Worm (Caenorhabditis elegans) whole organism, L2 larva: ENCODE results near the gene pges-2.
A peak's percentile ranks its signal among the peaks of the same experiment; 100 is the strongest.

ENCODE experiments used
- C34F6.9 ChIP-seq: fragments of 150-350 bp; optimal IDR thresholded peaks from 2 replicates; lab custom pipeline; 2014; ENCODE audit warnings: missing biosample characterization, missing genetic modification characterization
- F13H6.1 ChIP-seq: sonication (generic microtip); optimal IDR thresholded peaks from 2 replicates; lab custom pipeline; 2016; ENCODE audit warnings: missing genetic modification characterization, missing compliant biosample characterization
- R02D3.7 ChIP-seq: fragments of 150-350 bp; optimal IDR thresholded peaks from 2 replicates; lab custom pipeline; 2014; ENCODE audit warnings: missing biosample characterization, missing genetic modification characterization
- Y55F3AM.14 ChIP-seq: fragments of 200-800 bp; sonication (Bioruptor generic); optimal IDR thresholded peaks from 2 replicates; lab custom pipeline; 2018; ENCODE audit warnings: mild to moderate bottlenecking, missing genetic modification characterization, missing compliant biosample characterization
- ZK546.5 ChIP-seq: sonication (generic microtip); optimal IDR thresholded peaks from 2 replicates; lab custom pipeline; 2017; ENCODE audit warnings: missing biosample characterization, missing genetic modification characterization
- alr-1 ChIP-seq: fragments of 150-350 bp; optimal IDR thresholded peaks from 2 replicates; lab custom pipeline; 2014; ENCODE audit warnings: missing biosample characterization, missing genetic modification characterization
- aly-2 ChIP-seq: fragments of 150-350 bp; optimal IDR thresholded peaks from 2 replicates; lab custom pipeline; 2014; ENCODE audit warnings: missing biosample characterization, missing genetic modification characterization
- ama-1 ChIP-seq: fragments of 150-350 bp; optimal IDR thresholded peaks from 2 replicates; lab custom pipeline; 2018; ENCODE audit warnings: inconsistent platforms
- blmp-1 ChIP-seq: sonication (generic microtip); optimal IDR thresholded peaks from 2 replicates; lab custom pipeline; 2017; ENCODE audit warnings: missing genetic modification characterization, mild to moderate bottlenecking, missing compliant biosample characterization, antibody characterized with exemption, moderate library complexity; ENCODE audit not compliant: insufficient read depth
- ceh-16 ChIP-seq: fragments of 150-350 bp; optimal IDR thresholded peaks from 2 replicates; lab custom pipeline; 2014; ENCODE audit warnings: missing biosample characterization, missing genetic modification characterization
- ceh-82 ChIP-seq: fragments of 150-350 bp; optimal IDR thresholded peaks from 2 replicates; lab custom pipeline; 2014; ENCODE audit warnings: missing biosample characterization, missing genetic modification characterization
- crh-2 ChIP-seq: sonication (generic microtip); optimal IDR thresholded peaks from 2 replicates; lab custom pipeline; 2017; ENCODE audit warnings: missing biosample characterization, missing genetic modification characterization
- dmd-4 ChIP-seq: sonication (generic microtip); optimal IDR thresholded peaks from 2 replicates; lab custom pipeline; 2017; ENCODE audit warnings: missing biosample characterization, missing genetic modification characterization
- egl-27 ChIP-seq: sonication (generic microtip); optimal IDR thresholded peaks from 3 replicates; lab custom pipeline; 2017; ENCODE audit warnings: missing biosample characterization, missing genetic modification reagents, missing genetic modification characterization
- elt-1 ChIP-seq: fragments of 150-350 bp; optimal IDR thresholded peaks from 2 replicates; lab custom pipeline; 2014; ENCODE audit warnings: missing biosample characterization, missing genetic modification characterization
- elt-3 ChIP-seq: sonication (generic microtip); optimal IDR thresholded peaks from 2 replicates; lab custom pipeline; 2017; ENCODE audit warnings: missing biosample characterization, missing genetic modification characterization
- fos-1 ChIP-seq: fragments of 150-350 bp; optimal IDR thresholded peaks from 2 replicates; lab custom pipeline; 2014; ENCODE audit warnings: missing biosample characterization, missing genetic modification characterization
- gmeb-1 ChIP-seq: fragments of 150-350 bp; optimal IDR thresholded peaks from 2 replicates; lab custom pipeline; 2014; ENCODE audit warnings: missing biosample characterization, missing genetic modification characterization
- lin-11 ChIP-seq: fragments of 150-350 bp; sonication (generic microtip); optimal IDR thresholded peaks from 2 replicates; lab custom pipeline; 2014; ENCODE audit warnings: missing biosample characterization, missing genetic modification characterization, inconsistent platforms, mixed read lengths
- lin-13 ChIP-seq: fragments of 150-350 bp; optimal IDR thresholded peaks from 2 replicates; lab custom pipeline; 2014; ENCODE audit warnings: missing biosample characterization, missing genetic modification reagents, missing genetic modification characterization
- lin-39 ChIP-seq: fragments of 150-350 bp; optimal IDR thresholded peaks from 2 replicates; lab custom pipeline; 2014; ENCODE audit warnings: missing biosample characterization, missing genetic modification reagents, missing genetic modification characterization
- lsy-2 ChIP-seq, 2 experiments: fragments of 150-350 bp in 1 of 2; sonication (generic microtip) in 1 of 2; optimal IDR thresholded peaks; 2 replicates each; lab custom pipeline; 2014 to 2017; ENCODE audit warnings: missing biosample characterization in 2 of 2, missing genetic modification characterization in 2 of 2
- mab-5 ChIP-seq: fragments of 150-350 bp; optimal IDR thresholded peaks from 2 replicates; lab custom pipeline; 2014; ENCODE audit warnings: missing biosample characterization, missing genetic modification characterization
- mbf-1 ChIP-seq: sonication (generic microtip); optimal IDR thresholded peaks from 2 replicates; lab custom pipeline; 2017; ENCODE audit warnings: missing biosample characterization, missing genetic modification characterization
- mdl-1 ChIP-seq, 2 experiments: fragments of 150-350 bp in 1 of 2; sonication (generic microtip) in 1 of 2; optimal IDR thresholded peaks; 2 replicates each; lab custom pipeline; 2017; ENCODE audit warnings: missing biosample characterization in 2 of 2, missing genetic modification characterization in 2 of 2
- nhr-10 ChIP-seq: sonication (generic microtip); optimal IDR thresholded peaks from 2 replicates; lab custom pipeline; 2017; ENCODE audit warnings: missing biosample characterization, missing genetic modification characterization
- nhr-11 ChIP-seq: fragments of 150-350 bp; optimal IDR thresholded peaks from 2 replicates; lab custom pipeline; 2014; ENCODE audit warnings: missing biosample characterization, missing genetic modification characterization
- nhr-12 ChIP-seq: fragments of 150-350 bp; optimal IDR thresholded peaks from 2 replicates; lab custom pipeline; 2014; ENCODE audit warnings: missing biosample characterization, missing genetic modification characterization
- nhr-129 ChIP-seq: fragments of 150-350 bp; optimal IDR thresholded peaks from 2 replicates; lab custom pipeline; 2014; ENCODE audit warnings: missing biosample characterization, missing genetic modification characterization
- nhr-21 ChIP-seq: fragments of 150-350 bp; optimal IDR thresholded peaks from 2 replicates; lab custom pipeline; 2014; ENCODE audit warnings: missing biosample characterization, missing genetic modification characterization
- nhr-23 ChIP-seq: fragments of 150-350 bp; optimal IDR thresholded peaks from 2 replicates; lab custom pipeline; 2014; ENCODE audit warnings: missing biosample characterization, missing genetic modification reagents, missing genetic modification characterization
- nhr-237 ChIP-seq: fragments of 150-350 bp; optimal IDR thresholded peaks from 2 replicates; lab custom pipeline; 2014; ENCODE audit warnings: missing biosample characterization, missing genetic modification characterization
- nhr-25 ChIP-seq: fragments of 150-350 bp; sonication (generic microtip); optimal IDR thresholded peaks from 3 replicates; lab custom pipeline; 2014; ENCODE audit warnings: missing biosample characterization, missing genetic modification characterization
- nhr-6 ChIP-seq: fragments of 150-350 bp; optimal IDR thresholded peaks from 2 replicates; lab custom pipeline; 2014; ENCODE audit warnings: missing biosample characterization, missing genetic modification characterization
- nhr-77 ChIP-seq: fragments of 150-350 bp; optimal IDR thresholded peaks from 2 replicates; lab custom pipeline; 2014; ENCODE audit warnings: missing biosample characterization, missing genetic modification characterization
- peb-1 ChIP-seq: fragments of 150-350 bp; optimal IDR thresholded peaks from 2 replicates; lab custom pipeline; 2014; ENCODE audit warnings: missing biosample characterization, missing genetic modification characterization
- sem-4 ChIP-seq: fragments of 150-350 bp; optimal IDR thresholded peaks from 2 replicates; lab custom pipeline; 2014; ENCODE audit warnings: missing biosample characterization, missing genetic modification reagents, missing genetic modification characterization
- skn-1 ChIP-seq: sonication (generic microtip); optimal IDR thresholded peaks from 2 replicates; lab custom pipeline; 2017; ENCODE audit warnings: missing biosample characterization, missing genetic modification characterization
- sma-3 ChIP-seq: sonication (generic microtip); optimal IDR thresholded peaks from 2 replicates; lab custom pipeline; 2016; ENCODE audit warnings: missing genetic modification reagents, missing genetic modification characterization, missing compliant biosample characterization
- sma-9 ChIP-seq, 2 experiments: fragments of 150-350 bp in 1 of 2; sonication (generic microtip) in 1 of 2; optimal IDR thresholded peaks; 2 replicates each; lab custom pipeline; 2014 to 2016; ENCODE audit warnings: missing genetic modification characterization in 2 of 2, mild to moderate bottlenecking in 1 of 2, missing biosample characterization in 1 of 2, missing compliant biosample characterization in 1 of 2, missing genetic modification reagents in 1 of 2, moderate library complexity in 1 of 2
- snpc-4 ChIP-seq: fragments of 150-350 bp; optimal IDR thresholded peaks from 2 replicates; lab custom pipeline; 2014; ENCODE audit warnings: missing biosample characterization, missing genetic modification characterization
- unc-39 ChIP-seq: fragments of 150-350 bp; optimal IDR thresholded peaks from 2 replicates; lab custom pipeline; 2014; ENCODE audit warnings: missing biosample characterization, missing genetic modification characterization
- unc-55 ChIP-seq: fragments of 150-350 bp; sonication (generic microtip); optimal IDR thresholded peaks from 3 replicates; lab custom pipeline; 2014; ENCODE audit warnings: missing biosample characterization, missing genetic modification reagents, missing genetic modification characterization
- unc-62 ChIP-seq: fragments of 150-350 bp; optimal IDR thresholded peaks from 2 replicates; lab custom pipeline; 2014; ENCODE audit warnings: missing biosample characterization, missing genetic modification reagents, missing genetic modification characterization
- zag-1 ChIP-seq: fragments of 150-350 bp; optimal IDR thresholded peaks from 2 replicates; lab custom pipeline; 2014; ENCODE audit warnings: missing biosample characterization, missing genetic modification characterization
- ztf-1 ChIP-seq: fragments of 200-800 bp; sonication (Bioruptor generic); conservative IDR thresholded peaks from 2 replicates; pipeline ENCODE4 v1.3.6; 2022; ENCODE audit warnings: missing genetic modification characterization, missing compliant biosample characterization
- ztf-11 ChIP-seq: sonication (generic microtip); optimal IDR thresholded peaks from 2 replicates; lab custom pipeline; 2017; ENCODE audit warnings: missing biosample characterization, missing genetic modification characterization
- ztf-4 ChIP-seq: fragments of 150-350 bp; optimal IDR thresholded peaks from 2 replicates; lab custom pipeline; 2014; ENCODE audit warnings: missing biosample characterization, missing genetic modification characterization

Gene pges-2

DNA sequence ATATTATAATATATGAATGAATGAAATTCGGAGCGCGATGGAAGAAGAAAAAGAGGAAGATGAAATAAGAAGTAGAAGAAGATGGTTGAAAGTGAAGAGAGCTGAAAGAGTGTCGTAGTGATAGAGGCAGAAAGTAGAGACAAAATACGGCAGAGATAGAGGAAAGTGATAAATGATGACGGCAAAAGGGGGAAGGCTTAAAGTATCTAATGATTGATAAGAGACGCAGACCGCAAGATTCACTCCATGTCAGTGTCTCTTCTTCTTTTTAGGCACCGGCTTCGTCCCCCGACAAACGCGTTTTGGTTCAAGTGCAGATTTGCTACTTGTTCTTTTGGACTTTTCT lies 25.3 kb downstream of the pges-2 start:
- TF ChIP-seq nhr-237 (no peak), nhr-21 (tag; lab: Kevin White, UChicago) (peak; percentile 84), lsy-2 (tag; optimal IDR thresholded peaks at IDR 0.05; lab: Kevin White, UChicago) (peak in 1 of 2 experiments; percentile 52), ztf-4 (tag; lab: Kevin White, UChicago) (peak; percentile 77), unc-55 (GFP tag; lab: Kevin White, UChicago) (peak; percentile 87), nhr-10 (tag; lab: Kevin White, UChicago) (no peak), nhr-77 (tag; lab: Kevin White, UChicago) (no peak), peb-1 (tag; lab: Kevin White, UChicago) (no peak), ztf-11 (tag; lab: Kevin White, UChicago) (no peak), fos-1 (peak; percentile 95), aly-2 (tag; lab: Kevin White, UChicago) (no peak), F13H6.1 (peak; percentile 74), crh-2 (tag; lab: Kevin White, UChicago) (peak; percentile 93), nhr-23 (tag; lab: Kevin White, UChicago) (no peak), nhr-12 (tag; lab: Kevin White, UChicago) (no peak), lin-13 (no peak), R02D3.7 (tag; lab: Kevin White, UChicago) (no peak), zag-1 (tag; lab: Kevin White, UChicago) (no peak), unc-39 (no peak), lin-39 (tag; lab: Kevin White, UChicago) (no peak), alr-1 (tag; lab: Kevin White, UChicago) (no peak), nhr-25 (tag; lab: Kevin White, UChicago) (peak; percentile 44), dmd-4 (no peak), unc-62 (peak; percentile 15), egl-27 (tag; lab: Kevin White, UChicago) (peak; percentile 48), sem-4 (no peak), ama-1 (lab: Kevin White, UChicago) (no peak), ztf-1 (GFP tag; lab: Robert Waterston, UW) (no peak), nhr-6 (tag; lab: Kevin White, UChicago) (no peak), mbf-1 (tag; lab: Kevin White, UChicago) (no peak), ceh-16 (tag; lab: Kevin White, UChicago) (no peak), skn-1 (tag; lab: Kevin White, UChicago) (peak; percentile 65), gmeb-1 (tag; lab: Kevin White, UChicago) (peak; percentile 46), elt-1 (no peak), ZK546.5 (tag; lab: Kevin White, UChicago) (no peak), lin-11 (tag; lab: Kevin White, UChicago) (no peak), mab-5 (tag; lab: Kevin White, UChicago) (peak; percentile 84), elt-3 (no peak), sma-3 (GFP tag; lab: Kevin White, UChicago) (peak; percentile 79), blmp-1 (tag; lab: Kevin White, UChicago) (peak; percentile 100), sma-9 (GFP tag; optimal IDR thresholded peaks at IDR 0.05; lab: Kevin White, UChicago) (peak; percentile 86), sma-9 (tag; optimal IDR thresholded peaks at IDR 0.05; lab: Kevin White, UChicago) (no peak), snpc-4 (tag; lab: Kevin White, UChicago) (peak; percentile 1), nhr-11 (no peak), C34F6.9 (tag; lab: Kevin White, UChicago) (no peak), ceh-82 (tag; lab: Kevin White, UChicago) (no peak), Y55F3AM.14 (GFP tag; lab: Kevin White, UChicago) (no peak), nhr-129 (tag; lab: Kevin White, UChicago) (peak; percentile 37), mdl-1 (tag; optimal IDR thresholded peaks at IDR 0.05; lab: Kevin White, UChicago) (peak in 1 of 2 experiments; percentile 15)
